Worm (Caenorhabditis elegans) whole organism, midembryonic: ENCODE measurements around the gene spr-2.

Experiments
- T22C8.4 ChIP-seq: fragments of 200-800 bp; sonication (Bioruptor generic); IDR thresholded peaks from 2 replicates; pipeline ENCODE4 v1.3.6; 2022; ENCODE audit warnings: missing genetic modification characterization, missing compliant biosample characterization
- cog-1 ChIP-seq: sonication (generic microtip); optimal IDR thresholded peaks from 2 replicates; lab custom pipeline; 2016; ENCODE audit warnings: missing genetic modification characterization, missing compliant biosample characterization
- flt-1 ChIP-seq: fragments of 200-800 bp; sonication (Bioruptor generic); IDR thresholded peaks from 2 replicates; pipeline ENCODE4 v1.3.6; 2022; ENCODE audit warnings: missing genetic modification characterization, missing compliant biosample characterization
- klf-2 ChIP-seq: fragments of 200-800 bp; sonication (Bioruptor generic); conservative IDR thresholded peaks from 2 replicates; pipeline ENCODE4 v1.3.6; 2022; ENCODE audit warnings: missing genetic modification reagents, missing genetic modification characterization, missing compliant biosample characterization
- med-1 ChIP-seq: sonication (generic microtip); optimal IDR thresholded peaks from 2 replicates; lab custom pipeline; 2017; ENCODE audit warnings: missing genetic modification characterization, mild to moderate bottlenecking, missing compliant biosample characterization, antibody characterized with exemption, missing genetic modification reagents; ENCODE audit not compliant: insufficient read depth
- ref-1 ChIP-seq: fragments of 200-800 bp; sonication (Bioruptor generic); conservative IDR thresholded peaks from 2 replicates; pipeline ENCODE4 v1.3.6; 2022; ENCODE audit warnings: missing genetic modification reagents, missing genetic modification characterization, missing compliant biosample characterization
- tab-1 ChIP-seq: fragments of 200-800 bp; sonication (Bioruptor generic); IDR thresholded peaks from 2 replicates; pipeline ENCODE4 v1.3.6; 2022; ENCODE audit warnings: missing genetic modification characterization, missing compliant biosample characterization
- ztf-23 ChIP-seq: fragments of 200-800 bp; sonication (Bioruptor generic); IDR thresholded peaks from 2 replicates; pipeline ENCODE4 v1.3.6; 2022; ENCODE audit warnings: missing genetic modification reagents, missing genetic modification characterization, missing compliant biosample characterization
- ztf-29 ChIP-seq: fragments of 200-800 bp; sonication (Bioruptor generic); IDR thresholded peaks from 2 replicates; pipeline ENCODE4 v1.3.6; 2022; ENCODE audit warnings: missing genetic modification reagents, missing genetic modification characterization, missing compliant biosample characterization

The spr-2 gene

DNA sequence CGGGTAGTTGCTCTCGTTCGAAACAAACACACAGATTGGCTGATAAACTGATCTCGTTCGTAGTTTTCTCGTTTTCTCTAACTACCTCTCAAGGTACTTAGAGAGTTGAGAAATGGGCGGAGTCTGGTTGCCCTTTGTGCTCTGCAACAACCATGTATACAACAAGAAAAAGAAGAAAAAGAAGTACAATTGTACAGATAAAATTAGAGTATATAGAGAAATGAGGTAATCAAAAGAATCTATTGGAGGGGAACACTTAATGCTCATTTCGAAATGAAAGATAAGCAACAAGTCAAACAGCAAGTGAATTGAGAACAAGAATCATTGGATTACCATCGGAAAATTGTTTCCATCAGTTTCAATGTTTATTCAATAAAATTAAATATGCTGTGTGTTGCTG, 25.9 kb upstream of the spr-2 start, which contains the start of gene C09G9.1:
Gene C09G9.1 (minus strand): TSS at position 143 of the 400 bp plus-strand sequence.
- TF ChIP-seq ztf-29 (GFP tag; lab: Robert Waterston, UW) (no peak), cog-1 (no peak), T22C8.4 (no peak), flt-1 (GFP tag; lab: Robert Waterston, UW) (no peak), ref-1 (GFP tag; lab: Robert Waterston, UW) (no peak), klf-2 (no peak), tab-1 (GFP tag; lab: Robert Waterston, UW) (no peak), ztf-23 (GFP tag; lab: Robert Waterston, UW) (no peak), med-1 (GFP tag; lab: Kevin White, UChicago) (no peak)

DNA sequence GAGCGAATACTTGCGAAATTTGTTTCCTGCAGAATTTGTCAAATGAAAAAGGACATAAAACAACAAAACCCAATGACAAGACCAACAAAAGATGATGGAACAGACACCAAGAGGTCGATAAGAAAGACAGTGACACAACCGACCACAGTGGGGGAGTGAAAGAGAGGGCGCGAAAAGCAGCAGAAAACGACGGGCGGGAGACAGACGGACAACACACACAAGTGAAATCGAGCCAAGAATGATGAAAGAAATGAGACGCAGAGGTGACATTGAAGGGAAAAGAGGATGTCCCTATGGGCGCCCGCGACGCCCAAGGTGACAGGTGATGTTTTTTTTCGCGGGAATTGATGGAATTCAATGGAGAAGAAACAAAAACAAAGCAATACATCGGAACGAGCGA, 25.2 kb upstream of the spr-2 start:
- TF ChIP-seq flt-1 (GFP tag; lab: Robert Waterston, UW): no peak
- no peak for TF ChIP-seq cog-1
- no peak for TF ChIP-seq ztf-23 (GFP tag; lab: Robert Waterston, UW)
- TF ChIP-seq klf-2: no peak
- TF ChIP-seq ztf-29 (GFP tag; lab: Robert Waterston, UW): no peak
- no peak for TF ChIP-seq tab-1 (GFP tag; lab: Robert Waterston, UW)
- TF ChIP-seq ref-1 (GFP tag; lab: Robert Waterston, UW): no peak
- TF ChIP-seq med-1 (GFP tag; lab: Kevin White, UChicago): no peak
- no peak for TF ChIP-seq T22C8.4

DNA sequence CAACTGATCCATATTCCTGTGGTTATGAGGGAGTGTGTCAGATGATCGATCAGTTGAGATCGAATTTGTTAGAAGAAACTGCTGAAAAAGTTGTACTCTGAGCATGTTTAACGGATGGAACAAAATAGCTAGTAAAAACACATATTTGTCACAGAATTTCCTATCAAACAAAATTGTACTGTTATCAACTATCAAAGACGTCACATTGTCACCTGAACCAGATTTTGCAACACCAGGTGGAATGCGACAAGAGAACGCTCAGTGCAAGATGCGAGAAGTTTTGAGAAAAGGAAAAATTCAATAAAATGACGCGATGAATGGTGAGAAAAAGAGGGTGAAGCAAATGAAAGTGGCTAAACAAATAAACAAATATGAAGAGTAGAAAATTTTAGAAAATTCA, 23.7 kb upstream of the spr-2 start:
- TF ChIP-seq klf-2: no peak
- no peak for TF ChIP-seq ztf-29 (GFP tag; lab: Robert Waterston, UW)

DNA sequence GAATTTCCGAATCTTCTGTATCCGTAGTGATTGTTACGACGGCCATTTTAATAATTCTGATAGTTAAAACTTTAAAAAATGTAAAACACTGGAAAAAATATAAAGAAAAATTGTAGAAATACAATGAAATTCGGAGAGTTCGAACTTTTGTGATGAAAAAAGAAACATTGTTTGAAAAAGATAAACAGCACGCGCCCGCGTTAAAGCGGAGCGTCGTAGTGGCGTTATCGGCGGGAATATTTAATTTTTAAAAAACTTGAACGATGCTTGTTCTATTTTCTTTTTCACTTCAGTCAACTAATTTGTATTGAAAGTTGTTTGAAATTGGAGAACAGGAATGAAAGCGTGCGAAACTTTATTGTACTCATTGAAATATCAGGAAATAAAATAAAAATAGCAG, 21.6 kb upstream of the spr-2 start, which contains the start of gene npp-23:
Gene npp-23 (minus strand): TSS at position 56 of the 400 bp plus-strand sequence.
- TF ChIP-seq flt-1 (GFP tag; lab: Robert Waterston, UW) (no peak), med-1 (GFP tag; lab: Kevin White, UChicago) (no peak), T22C8.4 (no peak), tab-1 (GFP tag; lab: Robert Waterston, UW) (no peak), ztf-23 (GFP tag; lab: Robert Waterston, UW) (no peak), klf-2 (no peak), ref-1 (GFP tag; lab: Robert Waterston, UW) (no peak), cog-1 (no peak), ztf-29 (GFP tag; lab: Robert Waterston, UW) (no peak)

DNA sequence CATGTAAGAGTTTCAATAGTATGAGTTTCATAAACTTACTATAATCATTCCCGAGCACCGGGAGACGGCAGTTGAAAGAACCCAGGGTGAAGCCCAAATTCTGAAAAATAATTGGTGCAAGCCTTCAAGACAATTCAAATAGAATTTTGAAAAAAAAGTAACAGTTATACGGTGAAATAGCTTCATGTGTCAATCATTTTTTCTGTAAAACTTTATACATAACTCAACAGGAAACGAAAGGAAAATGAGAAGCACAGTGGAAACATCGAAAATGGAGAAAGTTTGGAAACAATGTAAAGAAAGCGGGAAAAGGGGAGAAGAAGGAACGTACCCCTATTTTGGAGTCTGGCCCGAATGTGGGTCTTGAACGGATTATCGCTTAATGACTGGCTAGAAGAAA, 18.3 kb upstream of the spr-2 start, which contains the start of gene C09G9.3:
Gene C09G9.3 (minus strand): TSS at position 101 of the 400 bp plus-strand sequence.
- TF ChIP-seq ref-1 (GFP tag; lab: Robert Waterston, UW) (no peak), tab-1 (GFP tag; lab: Robert Waterston, UW) (no peak), ztf-29 (GFP tag; lab: Robert Waterston, UW) (no peak), med-1 (GFP tag; lab: Kevin White, UChicago) (no peak), cog-1 (no peak), klf-2 (no peak), ztf-23 (GFP tag; lab: Robert Waterston, UW) (no peak), T22C8.4 (no peak), flt-1 (GFP tag; lab: Robert Waterston, UW) (no peak)

DNA sequence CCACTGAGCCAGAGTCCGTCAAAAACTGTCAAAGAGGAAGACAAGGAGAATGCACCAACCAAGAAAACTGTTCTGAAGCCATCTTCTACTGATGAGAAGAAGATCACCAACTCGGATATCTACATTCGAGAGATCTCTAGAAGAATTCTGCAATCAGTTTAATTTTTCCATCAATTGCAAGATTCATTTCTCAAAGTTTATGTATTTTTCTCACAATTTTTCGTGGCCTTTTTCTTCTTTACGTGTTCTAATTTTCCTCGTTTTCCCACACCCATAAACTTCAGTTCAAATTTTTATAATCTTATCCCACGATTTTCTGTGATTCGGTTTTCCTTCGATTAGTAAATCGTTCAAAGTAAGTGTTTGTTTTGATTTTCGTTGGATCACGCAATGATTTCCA, 17.4 kb upstream of the spr-2 start, which contains the start of gene hdl-2:
Gene hdl-2 (plus strand): TSS at position 301 of the 400 bp plus-strand sequence.
- TF ChIP-seq ref-1 (GFP tag; lab: Robert Waterston, UW) (no peak), ztf-29 (GFP tag; lab: Robert Waterston, UW) (no peak), tab-1 (GFP tag; lab: Robert Waterston, UW) (no peak), klf-2 (no peak), flt-1 (GFP tag; lab: Robert Waterston, UW) (no peak), med-1 (GFP tag; lab: Kevin White, UChicago) (no peak), T22C8.4 (no peak), cog-1 (no peak), ztf-23 (GFP tag; lab: Robert Waterston, UW) (no peak)

DNA sequence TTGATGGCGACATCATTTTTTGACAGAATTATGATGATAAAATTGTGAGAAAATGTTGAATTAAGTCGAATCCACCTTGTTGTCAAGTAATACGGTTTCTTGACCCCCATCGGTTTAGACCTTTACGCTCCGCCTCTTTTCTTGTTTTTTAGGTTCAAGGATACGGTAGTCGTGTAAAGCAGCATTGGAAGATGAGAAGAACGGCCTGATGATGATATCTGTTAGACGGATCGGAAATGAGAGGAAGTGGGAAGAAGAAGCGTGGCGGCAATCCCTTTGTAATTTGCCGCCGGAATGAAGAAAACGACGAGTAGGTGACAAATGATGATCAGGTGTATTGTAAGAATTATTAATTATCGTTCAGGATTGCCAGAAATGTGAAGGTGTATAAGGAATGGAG, 11.5 kb upstream of the spr-2 start, which contains the start of gene npax-4:
Gene npax-4 (minus strand): TSS at position 101 of the 400 bp plus-strand sequence.
- TF ChIP-seq klf-2: no peak
- no peak for TF ChIP-seq ztf-23 (GFP tag; lab: Robert Waterston, UW)
- no peak for TF ChIP-seq ztf-29 (GFP tag; lab: Robert Waterston, UW)
- TF ChIP-seq tab-1 (GFP tag; lab: Robert Waterston, UW): no peak
- TF ChIP-seq T22C8.4: no peak
- no peak for TF ChIP-seq med-1 (GFP tag; lab: Kevin White, UChicago)
- no peak for TF ChIP-seq ref-1 (GFP tag; lab: Robert Waterston, UW)
- no peak for TF ChIP-seq flt-1 (GFP tag; lab: Robert Waterston, UW)
- no peak for TF ChIP-seq cog-1

DNA sequence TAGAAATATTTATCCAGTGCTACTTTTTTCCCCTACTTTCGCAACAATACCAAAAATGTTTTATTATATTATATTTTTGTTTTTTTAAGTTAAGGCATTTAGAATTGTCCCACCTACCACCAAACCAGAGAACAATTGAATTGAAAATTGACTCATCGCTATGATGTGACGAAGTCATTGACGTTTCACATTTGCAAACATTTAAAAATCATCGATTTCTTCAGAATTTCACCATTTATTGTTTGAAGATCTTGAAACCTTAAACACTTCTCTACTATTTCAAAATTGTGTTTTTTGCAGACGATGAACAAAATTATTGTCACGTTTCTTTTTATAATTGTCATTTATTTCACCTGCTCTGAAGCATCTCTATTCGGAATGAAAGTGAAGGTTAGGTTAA, 10.1 kb upstream of the spr-2 start, which contains the start of gene C09G9.8:
Gene C09G9.8 (plus strand): TSS at position 301 of the 400 bp plus-strand sequence.
- no peak for TF ChIP-seq klf-2
- no peak for TF ChIP-seq flt-1 (GFP tag; lab: Robert Waterston, UW)
- no peak for TF ChIP-seq med-1 (GFP tag; lab: Kevin White, UChicago)
- no peak for TF ChIP-seq T22C8.4
- TF ChIP-seq ref-1 (GFP tag; lab: Robert Waterston, UW): no peak
- TF ChIP-seq tab-1 (GFP tag; lab: Robert Waterston, UW): no peak
- no peak for TF ChIP-seq ztf-23 (GFP tag; lab: Robert Waterston, UW)
- no peak for TF ChIP-seq ztf-29 (GFP tag; lab: Robert Waterston, UW)
- TF ChIP-seq cog-1: no peak

DNA sequence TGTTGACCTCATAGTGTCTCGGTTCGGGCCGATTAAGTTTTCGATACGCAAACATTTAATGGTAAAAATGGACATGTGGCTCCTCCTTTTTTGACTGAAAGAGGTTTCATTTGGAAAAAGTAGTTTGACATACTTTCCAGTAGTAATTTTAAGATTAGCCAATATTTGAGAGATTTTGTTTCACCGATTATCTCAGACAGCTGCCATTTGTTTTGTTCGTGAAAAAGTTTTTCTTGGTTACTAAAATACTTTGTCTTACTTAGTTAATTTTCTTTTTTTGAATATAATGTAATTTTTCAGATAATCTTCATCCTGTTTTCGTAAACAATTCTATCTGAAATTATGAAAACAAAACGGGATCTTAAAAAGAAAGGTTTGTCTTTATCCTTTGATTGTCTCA, 5.0 kb upstream of the spr-2 start, which contains the start of gene C09G9.5:
Gene C09G9.5 (plus strand): TSS at position 301 of the 400 bp plus-strand sequence.
- no peak for TF ChIP-seq flt-1 (GFP tag; lab: Robert Waterston, UW)
- no peak for TF ChIP-seq ztf-23 (GFP tag; lab: Robert Waterston, UW)
- TF ChIP-seq med-1 (GFP tag; lab: Kevin White, UChicago): no peak
- no peak for TF ChIP-seq ztf-29 (GFP tag; lab: Robert Waterston, UW)
- TF ChIP-seq ref-1 (GFP tag; lab: Robert Waterston, UW): no peak
- no peak for TF ChIP-seq klf-2
- no peak for TF ChIP-seq cog-1
- TF ChIP-seq T22C8.4: no peak
- no peak for TF ChIP-seq tab-1 (GFP tag; lab: Robert Waterston, UW)
